Worm (Caenorhabditis elegans): ENCODE data around the gene cex-2.
A peak's percentile ranks its signal among the peaks of the same experiment; 100 is the strongest.

The cex-2 gene

ce11 chrII:7819359-7819758 is 15.9 kb downstream of the cex-2 start (continued):
- TF ChIP-seq mep-1 (tag; optimal IDR thresholded peaks at IDR 0.05) (no peak), nhr-2 (tag; optimal IDR thresholded peaks at IDR 0.05) (peak; percentile 39), nhr-76 (tag; optimal IDR thresholded peaks at IDR 0.05) (no peak)

- no peak for TF ChIP-seq unc-120 (tag; optimal IDR thresholded peaks at IDR 0.05; ENCODE audit: poor library complexity, severe bottlenecking)
- TF ChIP-seq flh-1 (GFP tag; optimal IDR thresholded peaks at IDR 0.05) = no peak
- TF ChIP-seq elt-1 (tag; optimal IDR thresholded peaks at IDR 0.05; ENCODE audit: borderline replicate concordance, insufficient read depth) = no peak
- no peak for TF ChIP-seq ceh-43 (GFP tag; optimal IDR thresholded peaks at IDR 0.05)
- no peak for TF ChIP-seq bed-3 (GFP tag; optimal IDR thresholded peaks at IDR 0.05)
- peak; percentile 87 for TF ChIP-seq ces-1 (GFP tag; optimal IDR thresholded peaks at IDR 0.05)
- no peak for TF ChIP-seq nhr-28 (tag; optimal IDR thresholded peaks at IDR 0.05)
- no peak for TF ChIP-seq ceh-83 (GFP tag; optimal IDR thresholded peaks at IDR 0.05)
- TF ChIP-seq lin-13 (tag; optimal IDR thresholded peaks at IDR 0.05) = no peak
- no peak for TF ChIP-seq mab-5 (tag; optimal IDR thresholded peaks at IDR 0.05)
- TF ChIP-seq lsy-2 (tag; optimal IDR thresholded peaks at IDR 0.05) = no peak
- TF ChIP-seq cnd-1 (tag; optimal IDR thresholded peaks at IDR 0.05) = peak; percentile 9
- TF ChIP-seq sptf-1 (tag; optimal IDR thresholded peaks at IDR 0.05) = no peak
- no peak for TF ChIP-seq sem-2 (GFP tag; optimal IDR thresholded peaks at IDR 0.05)
- no peak for TF ChIP-seq mep-1 (tag; optimal IDR thresholded peaks at IDR 0.05)
- no peak for TF ChIP-seq tbx-8 (GFP tag; optimal IDR thresholded peaks at IDR 0.05)
- TF ChIP-seq pha-4 (tag; optimal IDR thresholded peaks at IDR 0.05) = no peak
- TF ChIP-seq nhr-76 (tag; optimal IDR thresholded peaks at IDR 0.05) = no peak
- no peak for TF ChIP-seq zip-8 (tag; optimal IDR thresholded peaks at IDR 0.05)
- TF ChIP-seq blmp-1 (tag; optimal IDR thresholded peaks at IDR 0.05) = no peak
- TF ChIP-seq nhr-12 (tag; optimal IDR thresholded peaks at IDR 0.05) = no peak
- no peak for TF ChIP-seq ztf-11 (tag; optimal IDR thresholded peaks at IDR 0.05)
- TF ChIP-seq ceh-39 (tag; optimal IDR thresholded peaks at IDR 0.05) = no peak
- peak; percentile 36 for TF ChIP-seq nhr-2 (tag; optimal IDR thresholded peaks at IDR 0.05)
Observed at ce11 chrII:7817580-7817979, 17.6 kb downstream of the cex-2 start.

- TF ChIP-seq pha-4 (tag; optimal IDR thresholded peaks at IDR 0.05) (no peak), ceh-43 (GFP tag; optimal IDR thresholded peaks at IDR 0.05) (no peak), ces-1 (GFP tag; optimal IDR thresholded peaks at IDR 0.05) (peak; percentile 71), mab-5 (tag; optimal IDR thresholded peaks at IDR 0.05) (no peak), unc-120 (tag; optimal IDR thresholded peaks at IDR 0.05; ENCODE audit: poor library complexity, severe bottlenecking) (no peak), ceh-39 (tag; optimal IDR thresholded peaks at IDR 0.05) (no peak), nhr-28 (tag; optimal IDR thresholded peaks at IDR 0.05) (no peak), nhr-12 (tag; optimal IDR thresholded peaks at IDR 0.05) (no peak), sptf-1 (tag; optimal IDR thresholded peaks at IDR 0.05) (no peak), snpc-4 (tag; optimal IDR thresholded peaks at IDR 0.05) (no peak), mep-1 (tag; optimal IDR thresholded peaks at IDR 0.05) (peak; percentile 22), lin-32 (GFP tag; optimal IDR thresholded peaks at IDR 0.05) (no peak)
Observed at ce11 chrII:7816163-7816776, 18.9 kb downstream of the cex-2 start, which contains the start of gene cki-2. Gene cki-2 (plus strand): TSS chrII:7816499.

ce11 chrII:7815406-7815805 is 19.8 kb downstream of the cex-2 start:
- TF ChIP-seq nhr-2 (tag; optimal IDR thresholded peaks at IDR 0.05) (peak; percentile 97), mls-2 (tag; optimal IDR thresholded peaks at IDR 0.05) (peak; percentile 30), ces-1 (GFP tag; optimal IDR thresholded peaks at IDR 0.05) (peak; percentile 23), ceh-83 (GFP tag; optimal IDR thresholded peaks at IDR 0.05) (no peak), cnd-1 (tag; optimal IDR thresholded peaks at IDR 0.05) (peak; percentile 71), unc-39 (tag; optimal IDR thresholded peaks at IDR 0.05) (no peak), lin-32 (GFP tag; optimal IDR thresholded peaks at IDR 0.05) (peak; percentile 98), hlh-1 (tag; optimal IDR thresholded peaks at IDR 0.05) (peak; percentile 96), zip-8 (tag; optimal IDR thresholded peaks at IDR 0.05) (peak; percentile 77), unc-62 (GFP tag; optimal IDR thresholded peaks at IDR 0.05) (peak; percentile 11)

- TF ChIP-seq mep-1 (tag; optimal IDR thresholded peaks at IDR 0.05) = no peak
- TF ChIP-seq mls-2 (tag; optimal IDR thresholded peaks at IDR 0.05) = no peak
- TF ChIP-seq nhr-28 (tag; optimal IDR thresholded peaks at IDR 0.05) = no peak
- TF ChIP-seq nhr-237 (tag; optimal IDR thresholded peaks at IDR 0.05) = no peak
- TF ChIP-seq M03D4.4 (tag; optimal IDR thresholded peaks at IDR 0.05) = no peak
- no peak for TF ChIP-seq nhr-2 (tag; optimal IDR thresholded peaks at IDR 0.05)
Observed at ce11 chrII:7814915-7815314, 20.3 kb downstream of the cex-2 start.
